Fruit fly (Drosophila melanogaster) whole organism, embryonic: ENCODE measurements around the gene Muted.

Source experiments
- Ada2b ChIP-seq: fragments of 200-800 bp; sonication (Bioruptor generic); IDR thresholded peaks from 2 replicates; pipeline ENCODE4 v1.3.6; 2022; ENCODE audit warnings: missing biosample characterization, missing genetic modification characterization
- Blimp-1 ChIP-seq: fragments of 200-800 bp; sonication (Bioruptor generic); optimal IDR thresholded peaks from 3 replicates; lab custom pipeline; 2018; ENCODE audit warnings: missing biosample characterization, missing genetic modification characterization, mild to moderate bottlenecking, moderate library complexity, missing genetic modification reagents
- BtbVII ChIP-seq: fragments of 200-800 bp; sonication (Bioruptor generic); optimal IDR thresholded peaks from 3 replicates; lab custom pipeline; 2017; ENCODE audit warnings: missing biosample characterization, mild to moderate bottlenecking, missing genetic modification characterization
- CG10543 ChIP-seq: fragments of 200-800 bp; sonication (Bioruptor generic); optimal IDR thresholded peaks from 3 replicates; lab custom pipeline; 2017; ENCODE audit warnings: missing biosample characterization, mild to moderate bottlenecking, missing genetic modification characterization, moderate library complexity
- CG12219 ChIP-seq: fragments of 200-800 bp; sonication (Bioruptor generic); optimal IDR thresholded peaks from 3 replicates; lab custom pipeline; 2018; ENCODE audit warnings: missing biosample characterization, mild to moderate bottlenecking, missing genetic modification characterization
- CG13894 ChIP-seq: fragments of 200-800 bp; sonication (Bioruptor generic); optimal IDR thresholded peaks from 3 replicates; lab custom pipeline; 2018; ENCODE audit warnings: missing biosample characterization, mild to moderate bottlenecking, missing genetic modification characterization, moderate library complexity
- CG14441 ChIP-seq: fragments of 200-800 bp; sonication (Bioruptor generic); IDR thresholded peaks from 2 replicates; pipeline ENCODE4 v1.3.6; 2022; ENCODE audit warnings: missing biosample characterization, missing genetic modification characterization
- CG15479 ChIP-seq: fragments of 200-800 bp; sonication (Bioruptor generic); optimal IDR thresholded peaks from 3 replicates; lab custom pipeline; 2019; ENCODE audit warnings: missing biosample characterization, mild to moderate bottlenecking, missing genetic modification characterization, moderate library complexity
- CG1602 ChIP-seq: fragments of 200-800 bp; sonication (Bioruptor generic); optimal IDR thresholded peaks from 3 replicates; lab custom pipeline; 2016; ENCODE audit warnings: missing biosample characterization, missing genetic modification characterization
- CG1603 ChIP-seq: fragments of 200-800 bp; sonication (Bioruptor generic); optimal IDR thresholded peaks from 2 replicates; lab custom pipeline; 2019; ENCODE audit warnings: missing biosample characterization, mild to moderate bottlenecking, missing genetic modification characterization, moderate library complexity
- CG16813 ChIP-seq: fragments of 200-800 bp; sonication (Bioruptor generic); IDR thresholded peaks from 3 replicates; pipeline ENCODE4 v1.3.6; 2022; ENCODE audit warnings: missing biosample characterization, missing genetic modification characterization; ENCODE audit not compliant: partially characterized antibody
- CG17385 ChIP-seq: fragments of 200-800 bp; sonication (Bioruptor generic); optimal IDR thresholded peaks from 3 replicates; lab custom pipeline; 2018; ENCODE audit warnings: missing biosample characterization, mild to moderate bottlenecking, missing genetic modification characterization
- CG3407 ChIP-seq: fragments of 200-800 bp; sonication (Bioruptor generic); optimal IDR thresholded peaks from 2 replicates; lab custom pipeline; 2018; ENCODE audit warnings: missing biosample characterization, mild to moderate bottlenecking, missing genetic modification characterization
- CG34224 ChIP-seq: fragments of 200-800 bp; sonication (Bioruptor generic); IDR thresholded peaks from 3 replicates; pipeline ENCODE4 v1.3.6; 2022; ENCODE audit warnings: missing biosample characterization, missing genetic modification characterization; ENCODE audit not compliant: partially characterized antibody
- CG4360 ChIP-seq: fragments of 200-800 bp; sonication (Bioruptor generic); IDR thresholded peaks from 2 replicates; pipeline ENCODE4 v1.3.6; 2022; ENCODE audit warnings: missing biosample characterization, missing genetic modification characterization
- CG43689 ChIP-seq: fragments of 200-800 bp; sonication (Bioruptor generic); IDR thresholded peaks from 2 replicates; pipeline ENCODE4 v1.3.6; 2022; ENCODE audit warnings: missing biosample characterization, missing genetic modification characterization
- CG4424 ChIP-seq: fragments of 200-800 bp; sonication (Bioruptor generic); optimal IDR thresholded peaks from 3 replicates; lab custom pipeline; 2016; ENCODE audit warnings: missing biosample characterization, missing genetic modification characterization
- CG7928 ChIP-seq: fragments of 200-800 bp; sonication (Bioruptor generic); optimal IDR thresholded peaks from 2 replicates; lab custom pipeline; 2017; ENCODE audit warnings: missing biosample characterization, mild to moderate bottlenecking, missing genetic modification characterization
- CG7963 ChIP-seq: fragments of 200-800 bp; sonication (Bioruptor generic); IDR thresholded peaks from 3 replicates; pipeline ENCODE4 v1.3.6; 2022; ENCODE audit warnings: missing biosample characterization, missing genetic modification characterization; ENCODE audit not compliant: partially characterized antibody
- CG8290 ChIP-seq, 3 experiments: fragments of 200-800 bp; sonication (Bioruptor generic); optimal IDR thresholded peaks; 2 replicates each; lab custom pipeline; 2016 to 2019; ENCODE audit warnings: missing biosample characterization in 3 of 3, missing genetic modification characterization in 3 of 3, mild to moderate bottlenecking in 2 of 3, moderate library complexity in 1 of 3
- CG9797 ChIP-seq: fragments of 200-800 bp; sonication (Bioruptor generic); optimal IDR thresholded peaks from 3 replicates; lab custom pipeline; 2018; ENCODE audit warnings: missing biosample characterization, mild to moderate bottlenecking, missing genetic modification characterization
- Deaf1 ChIP-seq: fragments of 200-800 bp; optimal IDR thresholded peaks from 3 replicates; lab custom pipeline; 2019; ENCODE audit warnings: missing biosample characterization, mild to moderate bottlenecking, missing genetic modification characterization, moderate library complexity
- Elba2 ChIP-seq: fragments of 200-800 bp; sonication (Bioruptor generic); optimal IDR thresholded peaks from 3 replicates; lab custom pipeline; 2016; ENCODE audit warnings: missing biosample characterization, missing genetic modification characterization
- Hmr ChIP-seq: fragments of 200-800 bp; sonication (Bioruptor generic); optimal IDR thresholded peaks from 3 replicates; lab custom pipeline; 2017; ENCODE audit warnings: mild to moderate bottlenecking, missing biosample characterization, missing genetic modification reagents, missing genetic modification characterization
- Hr3 ChIP-seq: fragments of 200-800 bp; sonication (Bioruptor generic); optimal IDR thresholded peaks from 3 replicates; lab custom pipeline; 2016; ENCODE audit warnings: missing biosample characterization, missing genetic modification characterization
- Med ChIP-seq: fragments of 200-800 bp; sonication (Bioruptor generic); peaks from one replicate; lab custom pipeline; 2016; ENCODE audit warnings: missing biosample characterization, missing genetic modification characterization, mild to moderate bottlenecking, inconsistent platforms, moderate library complexity
- NK7.1 ChIP-seq: fragments of 200-800 bp; sonication (Bioruptor generic); optimal IDR thresholded peaks from 3 replicates; lab custom pipeline; 2016; ENCODE audit warnings: missing biosample characterization, missing genetic modification characterization
- Sox102F ChIP-seq: fragments of 200-800 bp; sonication (Bioruptor generic); optimal IDR thresholded peaks from 2 replicates; lab custom pipeline; 2018; ENCODE audit warnings: missing biosample characterization, mild to moderate bottlenecking, missing genetic modification characterization, moderate library complexity
- chn ChIP-seq: fragments of 200-800 bp; sonication (Bioruptor generic); optimal IDR thresholded peaks from 2 replicates; lab custom pipeline; 2016; ENCODE audit warnings: missing biosample characterization, missing genetic modification characterization
- crp ChIP-seq, 2 experiments: fragments of 200-800 bp; sonication (Bioruptor generic); optimal IDR thresholded peaks; 2 replicates in 1 of 2; 3 replicates in 1 of 2; lab custom pipeline; 2017; ENCODE audit warnings: missing biosample characterization in 2 of 2, missing genetic modification characterization in 2 of 2, mild to moderate bottlenecking in 1 of 2, moderate library complexity in 1 of 2
- fu2 ChIP-seq: fragments of 200-800 bp; sonication (Bioruptor generic); optimal IDR thresholded peaks from 2 replicates; lab custom pipeline; 2016; ENCODE audit warnings: missing biosample characterization, missing genetic modification characterization
- insv ChIP-seq, 2 experiments: fragments of 200-800 bp; sonication (Bioruptor generic); optimal IDR thresholded peaks; 3 replicates each; lab custom pipeline; 2016 to 2018; ENCODE audit warnings: missing biosample characterization in 2 of 2, missing genetic modification characterization in 2 of 2
- jing ChIP-seq: fragments of 200-800 bp; sonication (Bioruptor generic); optimal IDR thresholded peaks from 2 replicates; lab custom pipeline; 2018; ENCODE audit warnings: missing biosample characterization, mild to moderate bottlenecking, missing genetic modification characterization
- jumu ChIP-seq: fragments of 200-800 bp; sonication (Bioruptor generic); optimal IDR thresholded peaks from 3 replicates; lab custom pipeline; 2016; ENCODE audit warnings: missing biosample characterization, missing genetic modification characterization
- onecut ChIP-seq: fragments of 200-800 bp; sonication (Bioruptor generic); IDR thresholded peaks from 2 replicates; pipeline ENCODE4 v1.3.6; 2022; ENCODE audit warnings: missing biosample characterization, missing genetic modification characterization
- org-1 ChIP-seq: fragments of 200-800 bp; sonication (Bioruptor generic); optimal IDR thresholded peaks from 2 replicates; lab custom pipeline; 2017; ENCODE audit warnings: missing biosample characterization, missing genetic modification characterization
- pros ChIP-seq: fragments of 200-800 bp; sonication (Bioruptor generic); optimal IDR thresholded peaks from 3 replicates; lab custom pipeline; 2019; ENCODE audit warnings: missing biosample characterization, mild to moderate bottlenecking, missing genetic modification characterization, moderate library complexity
- row ChIP-seq: fragments of 200-800 bp; sonication (Bioruptor generic); IDR thresholded peaks from 3 replicates; pipeline ENCODE4 v1.3.6; 2022; ENCODE audit warnings: missing biosample characterization, missing genetic modification characterization
- salm ChIP-seq: fragments of 200-800 bp; sonication (Bioruptor generic); optimal IDR thresholded peaks from 2 replicates; lab custom pipeline; 2018; ENCODE audit warnings: missing biosample characterization, mild to moderate bottlenecking, missing genetic modification characterization
- scrt ChIP-seq: fragments of 200-800 bp; sonication (Bioruptor generic); optimal IDR thresholded peaks from 2 replicates; lab custom pipeline; 2018; ENCODE audit warnings: missing biosample characterization, mild to moderate bottlenecking, missing genetic modification characterization, moderate library complexity
- sens-2 ChIP-seq: fragments of 200-800 bp; sonication (Bioruptor generic); IDR thresholded peaks from 2 replicates; pipeline ENCODE4 v1.3.6; 2022; ENCODE audit warnings: missing biosample characterization, missing genetic modification characterization
- zfh2 ChIP-seq: fragments of 200-800 bp; sonication (Bioruptor generic); optimal IDR thresholded peaks from 2 replicates; lab custom pipeline; 2016; ENCODE audit warnings: missing biosample characterization, missing genetic modification characterization

Muted gene

DNA sequence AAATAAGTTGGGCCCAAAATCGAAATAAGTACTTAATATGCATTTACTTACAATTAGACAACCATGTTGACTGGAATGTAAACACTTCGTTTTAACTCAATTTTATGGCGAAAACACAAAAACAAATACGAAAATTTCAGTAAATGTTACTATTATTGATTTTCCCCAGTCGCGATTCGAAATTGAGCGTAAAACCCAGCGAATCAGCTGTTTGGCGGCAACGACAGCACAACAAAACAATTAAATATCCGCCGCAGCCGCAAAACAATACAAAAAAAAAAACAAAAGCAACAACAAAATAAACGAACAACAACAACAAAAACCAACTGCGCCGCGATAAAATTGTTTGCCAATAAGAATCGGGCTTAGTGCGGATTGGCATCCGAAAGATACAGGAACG is 27.2 kb downstream of the Muted start, which contains the start of the genes CAH8 and CG7059:
Gene CAH8, minus strand, starts transcription at position 101 of the 400 bp plus-strand sequence.
Gene CG7059, plus strand, starts transcription at position 167 of the 400 bp plus-strand sequence.
- peak; percentile 70 for TF ChIP-seq scrt (GFP tag; lab: Kevin White, UChicago)
- TF ChIP-seq onecut (GFP tag; lab: Robert Waterston, UW), result peak; percentile 90
- peak; percentile 37; the same call in 1 of the 2 replicates for TF ChIP-seq CG4360
- TF ChIP-seq CG4424 (GFP tag; lab: Kevin White, UChicago), result no peak
- peak; percentile 59 for TF ChIP-seq Elba2 (GFP tag; lab: Kevin White, UChicago)
- TF ChIP-seq CG43689, result no peak
- no peak for TF ChIP-seq Blimp-1 (GFP tag; lab: Kevin White, UChicago)
- TF ChIP-seq insv (GFP tag; optimal IDR thresholded peaks at IDR 0.05; lab: Kevin White, UChicago), result peak in 1 of 2 experiments; percentile 2
- peak in 1 of 2 experiments; percentile 3 for TF ChIP-seq crp (GFP tag; optimal IDR thresholded peaks at IDR 0.05; lab: Kevin White, UChicago)

DNA sequence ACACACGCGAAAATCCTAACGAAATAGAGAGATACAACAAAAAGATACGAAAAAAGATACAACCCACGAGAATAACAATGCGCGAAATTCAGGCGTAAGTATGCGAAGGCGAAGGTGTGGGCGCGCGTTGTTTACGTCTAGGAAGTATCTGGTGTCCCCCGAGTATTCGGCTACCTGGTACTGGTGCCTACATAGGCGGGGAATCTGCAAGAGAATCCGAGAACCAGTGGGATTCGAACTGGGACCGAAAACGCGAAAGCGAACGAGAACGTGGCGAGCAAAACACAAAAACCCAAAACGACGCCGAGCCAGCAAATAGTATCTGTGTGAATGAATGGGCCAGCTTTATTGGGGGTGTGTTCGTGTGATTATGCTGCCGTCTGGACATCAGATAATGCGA is 27.7 kb downstream of the Muted start:
- no peak for TF ChIP-seq pros (GFP tag; lab: Kevin White, UChicago)
- TF ChIP-seq CG34224 (GFP tag; lab: Robert Waterston, UW), result peak; percentile 37; the same call in 1 of the 3 replicates
- TF ChIP-seq Deaf1 (tag; lab: Kevin White, UChicago), result peak; percentile 37
- no peak for TF ChIP-seq jumu (GFP tag; lab: Kevin White, UChicago)
- TF ChIP-seq CG15479 (GFP tag; lab: Kevin White, UChicago), result peak; percentile 33
- TF ChIP-seq CG13894 (tag; lab: Kevin White, UChicago), result peak; percentile 92
- peak; percentile 3 for TF ChIP-seq CG10543 (GFP tag; lab: Kevin White, UChicago)
- no peak for TF ChIP-seq NK7.1 (GFP tag; lab: Kevin White, UChicago)

- no peak for TF ChIP-seq CG16813 (GFP tag; lab: Robert Waterston, UW)
- TF ChIP-seq BtbVII (GFP tag; lab: Kevin White, UChicago), result no peak
- TF ChIP-seq Hr3 (GFP tag; lab: Kevin White, UChicago), result no peak
- TF ChIP-seq CG17385 (GFP tag; lab: Kevin White, UChicago), result no peak
- TF ChIP-seq sens-2 (GFP tag; lab: Robert Waterston, UW), result no peak
- no peak for TF ChIP-seq scrt (GFP tag; lab: Kevin White, UChicago)
- TF ChIP-seq NK7.1 (GFP tag; lab: Kevin White, UChicago), result no peak
- no peak for TF ChIP-seq org-1 (GFP tag; lab: Kevin White, UChicago)
These were observed 31.6 kb downstream of the Muted start, which contains the start of gene CG13857 for dm6 chr3R:22394004-22394403. TSS of gene CG13857 (minus strand) at chr3R:22394104.

DNA sequence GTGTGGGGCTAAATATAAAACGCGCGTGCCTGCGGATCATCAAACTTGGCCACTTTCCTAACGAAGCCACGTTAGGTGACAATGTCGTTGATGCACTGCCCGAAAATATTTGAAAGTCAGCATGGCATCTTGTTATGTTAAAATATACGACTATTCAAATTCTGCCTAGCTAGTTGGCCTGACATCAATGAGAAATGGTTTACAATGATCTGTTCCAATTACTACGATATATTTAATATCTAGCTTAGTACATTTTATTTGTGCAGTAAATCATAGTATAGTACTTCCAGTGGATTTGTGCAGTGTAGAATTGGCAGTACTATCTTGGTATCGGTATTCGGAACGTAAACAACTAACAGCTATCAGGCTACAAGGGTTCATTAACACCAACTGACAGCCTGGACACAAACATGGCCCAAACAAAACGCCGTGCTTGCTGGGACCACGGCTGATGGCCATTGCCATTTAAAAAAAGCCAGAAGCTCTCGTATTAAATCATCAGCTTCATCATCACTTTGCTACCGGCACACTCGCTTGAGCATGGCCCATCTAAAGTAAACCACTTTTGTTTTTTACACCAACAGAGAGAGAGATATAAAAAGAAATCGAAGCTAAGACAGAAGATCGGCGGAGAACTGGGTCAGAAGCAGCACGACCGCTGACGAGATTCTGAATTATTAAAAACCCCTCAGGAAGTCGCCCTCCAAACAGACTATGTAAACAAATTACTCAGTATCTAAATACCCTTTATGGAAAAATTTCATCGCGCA is 33.2 kb downstream of the Muted start:
- no peak for TF ChIP-seq CG7963
- TF ChIP-seq CG7928 (GFP tag; lab: Kevin White, UChicago), result no peak
- no peak for TF ChIP-seq chn (GFP tag; lab: Kevin White, UChicago)
- no peak for TF ChIP-seq jing (GFP tag; lab: Kevin White, UChicago)
- peak; percentile 6 for TF ChIP-seq CG1603
- TF ChIP-seq Sox102F (GFP tag; lab: Kevin White, UChicago), result peak; percentile 2
- no peak for TF ChIP-seq salm
- TF ChIP-seq Blimp-1 (GFP tag; lab: Kevin White, UChicago), result peak; percentile 52
- no peak for TF ChIP-seq CG3407 (GFP tag; lab: Kevin White, UChicago)
- no peak for TF ChIP-seq CG14441 (GFP tag; lab: Robert Waterston, UW)
- no peak for TF ChIP-seq Hmr
- peak; percentile 58 for TF ChIP-seq Med (GFP tag; lab: Kevin White, UChicago)
- TF ChIP-seq CG8290 (GFP tag; optimal IDR thresholded peaks at IDR 0.05; lab: Kevin White, UChicago), result no peak
- TF ChIP-seq CG8290 (tag; optimal IDR thresholded peaks at IDR 0.05; lab: Kevin White, UChicago), result peak in 1 of 2 experiments; percentile 7
- TF ChIP-seq Ada2b (GFP tag; lab: Robert Waterston, UW), result no peak
- no peak for TF ChIP-seq CG12219
- TF ChIP-seq CG9797 (GFP tag; lab: Kevin White, UChicago), result no peak
- no peak for TF ChIP-seq CG1602 (GFP tag; lab: Kevin White, UChicago)
- TF ChIP-seq zfh2 (GFP tag; lab: Kevin White, UChicago), result no peak
- peak; percentile 36; the same call in 2 of the 3 replicates for TF ChIP-seq row
- no peak for TF ChIP-seq fu2 (GFP tag; lab: Kevin White, UChicago)
